Worm (Caenorhabditis elegans): Measurements from ENCODE around the gene col-43.

Gene col-43

ce11 chrV:8055170-8055569 is 4.5 kb upstream of the col-43 start:
- TF ChIP-seq atf-7 (tag; optimal IDR thresholded peaks at IDR 0.05): no peak
- no peak for TF ChIP-seq ztf-22 (GFP tag; optimal IDR thresholded peaks at IDR 0.05)
- TF ChIP-seq dox-1 (GFP tag; IDR thresholded peaks at IDR 0.05): no peak
- TF ChIP-seq B0035.1 (tag; optimal IDR thresholded peaks at IDR 0.05): no peak
- TF ChIP-seq die-1 (tag; optimal IDR thresholded peaks at IDR 0.05): no peak
- no peak for TF ChIP-seq hmg-20 (GFP tag; IDR thresholded peaks at IDR 0.05)
- no peak for TF ChIP-seq lag-1 (GFP tag; IDR thresholded peaks at IDR 0.05)
- TF ChIP-seq F52B5.7 (tag; optimal IDR thresholded peaks at IDR 0.05): no peak
- no peak for TF ChIP-seq K11D2.4 (GFP tag; IDR thresholded peaks at IDR 0.05)
- no peak for TF ChIP-seq B0336.3 (GFP tag; IDR thresholded peaks at IDR 0.05)
- no peak for TF ChIP-seq F22D6.2 (tag; optimal IDR thresholded peaks at IDR 0.05)
- TF ChIP-seq repo-1 (tag; optimal IDR thresholded peaks at IDR 0.05): no peak
- no peak for TF ChIP-seq sptf-2 (GFP tag; optimal IDR thresholded peaks at IDR 0.05)
- TF ChIP-seq B0019.2 (GFP tag; conservative IDR thresholded peaks at IDR 0.05): no peak
- no peak for TF ChIP-seq aptf-3 (GFP tag; IDR thresholded peaks at IDR 0.05)
- TF ChIP-seq hrde-1 (tag; optimal IDR thresholded peaks at IDR 0.05; ENCODE audit: borderline replicate concordance): no peak
- TF ChIP-seq lsy-27 (tag; optimal IDR thresholded peaks at IDR 0.05; ENCODE audit: borderline replicate concordance, insufficient read depth): no peak
- no peak for TF ChIP-seq xnd-1 (tag; optimal IDR thresholded peaks at IDR 0.05)
- TF ChIP-seq lin-35 (GFP tag; optimal IDR thresholded peaks at IDR 0.05): no peak

ce11 chrV:8054130-8054529 is 3.4 kb upstream of the col-43 start, which contains the start of gene ZC513.2:
Gene ZC513.2, plus strand, starts transcription at chrV:8054430.
- TF ChIP-seq ztf-25 (GFP tag; IDR thresholded peaks at IDR 0.05): no peak
- no peak for TF ChIP-seq unc-130 (GFP tag; optimal IDR thresholded peaks at IDR 0.05)
- TF ChIP-seq B0336.3 (GFP tag; IDR thresholded peaks at IDR 0.05): no peak
- TF ChIP-seq ama-1 (optimal IDR thresholded peaks at IDR 0.05): no peak
- TF ChIP-seq ama-1 (GFP tag; optimal IDR thresholded peaks at IDR 0.05): no peak
- TF ChIP-seq mes-4 (tag; optimal IDR thresholded peaks at IDR 0.05): no peak
- no peak for TF ChIP-seq ceh-79 (tag; optimal IDR thresholded peaks at IDR 0.05)
- no peak for TF ChIP-seq gei-17 (GFP tag; optimal IDR thresholded peaks at IDR 0.05)
- no peak for TF ChIP-seq tbp1 (GFP tag; optimal IDR thresholded peaks at IDR 0.05)
- no peak for TF ChIP-seq die-1 (tag; optimal IDR thresholded peaks at IDR 0.05)

ce11 chrV:8051851-8052250 is 1.1 kb upstream of the col-43 start, which contains the start of gene sth-1:
Gene sth-1, plus strand, starts transcription at chrV:8052151.
- TF ChIP-seq hlh-12 (tag; optimal IDR thresholded peaks at IDR 0.05): no peak
- no peak for TF ChIP-seq dpl-1 (GFP tag; optimal IDR thresholded peaks at IDR 0.05)
- no peak for TF ChIP-seq gei-17 (GFP tag; optimal IDR thresholded peaks at IDR 0.05)
- no peak for TF ChIP-seq attf-5 (GFP tag; optimal IDR thresholded peaks at IDR 0.05)
- TF ChIP-seq snpc-1.1 (tag; optimal IDR thresholded peaks at IDR 0.05; ENCODE audit: insufficient read depth): no peak
- no peak for TF ChIP-seq hmg-1.2 (GFP tag; IDR thresholded peaks at IDR 0.05)
- TF ChIP-seq lin-40 (tag; optimal IDR thresholded peaks at IDR 0.05): no peak
- no peak for TF ChIP-seq K12H6.12 (tag; optimal IDR thresholded peaks at IDR 0.05)
- TF ChIP-seq ztf-28 (GFP tag; IDR thresholded peaks at IDR 0.05): no peak
- TF ChIP-seq ztf-25 (GFP tag; IDR thresholded peaks at IDR 0.05): no peak
- TF ChIP-seq B0261.1 (tag; optimal IDR thresholded peaks at IDR 0.05): no peak
- no peak for TF ChIP-seq madf-10 (tag; optimal IDR thresholded peaks at IDR 0.05)
- no peak for TF ChIP-seq F39B2.1 (GFP tag; IDR thresholded peaks at IDR 0.05)
- TF ChIP-seq madf-8 (GFP tag; conservative IDR thresholded peaks at IDR 0.05): no peak
- no peak for TF ChIP-seq ceh-79 (tag; optimal IDR thresholded peaks at IDR 0.05)
- TF ChIP-seq chd-7 (tag; optimal IDR thresholded peaks at IDR 0.05): no peak
- TF ChIP-seq C17E4.6 (GFP tag; IDR thresholded peaks at IDR 0.05): no peak
- no peak for TF ChIP-seq akir-1 (GFP tag; optimal IDR thresholded peaks at IDR 0.05)
